Worm (Caenorhabditis elegans) whole organism, L2 larva: ENCODE results near the gene srsx-19.

Experiments used
- C34F6.9 ChIP-seq: fragments of 150-350 bp; optimal IDR thresholded peaks from 2 replicates; lab custom pipeline; 2014; ENCODE audit warnings: missing biosample characterization, missing genetic modification characterization
- F13H6.1 ChIP-seq: sonication (generic microtip); optimal IDR thresholded peaks from 2 replicates; lab custom pipeline; 2016; ENCODE audit warnings: missing genetic modification characterization, missing compliant biosample characterization
- R02D3.7 ChIP-seq: fragments of 150-350 bp; optimal IDR thresholded peaks from 2 replicates; lab custom pipeline; 2014; ENCODE audit warnings: missing biosample characterization, missing genetic modification characterization
- Y55F3AM.14 ChIP-seq: fragments of 200-800 bp; sonication (Bioruptor generic); optimal IDR thresholded peaks from 2 replicates; lab custom pipeline; 2018; ENCODE audit warnings: mild to moderate bottlenecking, missing genetic modification characterization, missing compliant biosample characterization
- ZK546.5 ChIP-seq: sonication (generic microtip); optimal IDR thresholded peaks from 2 replicates; lab custom pipeline; 2017; ENCODE audit warnings: missing biosample characterization, missing genetic modification characterization
- alr-1 ChIP-seq: fragments of 150-350 bp; optimal IDR thresholded peaks from 2 replicates; lab custom pipeline; 2014; ENCODE audit warnings: missing biosample characterization, missing genetic modification characterization
- aly-2 ChIP-seq: fragments of 150-350 bp; optimal IDR thresholded peaks from 2 replicates; lab custom pipeline; 2014; ENCODE audit warnings: missing biosample characterization, missing genetic modification characterization
- ama-1 ChIP-seq: fragments of 150-350 bp; optimal IDR thresholded peaks from 2 replicates; lab custom pipeline; 2018; ENCODE audit warnings: inconsistent platforms
- ceh-16 ChIP-seq: fragments of 150-350 bp; optimal IDR thresholded peaks from 2 replicates; lab custom pipeline; 2014; ENCODE audit warnings: missing biosample characterization, missing genetic modification characterization
- crh-2 ChIP-seq: sonication (generic microtip); optimal IDR thresholded peaks from 2 replicates; lab custom pipeline; 2017; ENCODE audit warnings: missing biosample characterization, missing genetic modification characterization
- dmd-4 ChIP-seq: sonication (generic microtip); optimal IDR thresholded peaks from 2 replicates; lab custom pipeline; 2017; ENCODE audit warnings: missing biosample characterization, missing genetic modification characterization
- egl-27 ChIP-seq: sonication (generic microtip); optimal IDR thresholded peaks from 3 replicates; lab custom pipeline; 2017; ENCODE audit warnings: missing biosample characterization, missing genetic modification reagents, missing genetic modification characterization
- elt-1 ChIP-seq: fragments of 150-350 bp; optimal IDR thresholded peaks from 2 replicates; lab custom pipeline; 2014; ENCODE audit warnings: missing biosample characterization, missing genetic modification characterization
- elt-3 ChIP-seq: sonication (generic microtip); optimal IDR thresholded peaks from 2 replicates; lab custom pipeline; 2017; ENCODE audit warnings: missing biosample characterization, missing genetic modification characterization
- fos-1 ChIP-seq: fragments of 150-350 bp; optimal IDR thresholded peaks from 2 replicates; lab custom pipeline; 2014; ENCODE audit warnings: missing biosample characterization, missing genetic modification characterization
- lin-11 ChIP-seq: fragments of 150-350 bp; sonication (generic microtip); optimal IDR thresholded peaks from 2 replicates; lab custom pipeline; 2014; ENCODE audit warnings: missing biosample characterization, missing genetic modification characterization, inconsistent platforms, mixed read lengths
- lin-13 ChIP-seq: fragments of 150-350 bp; optimal IDR thresholded peaks from 2 replicates; lab custom pipeline; 2014; ENCODE audit warnings: missing biosample characterization, missing genetic modification reagents, missing genetic modification characterization
- mab-5 ChIP-seq: fragments of 150-350 bp; optimal IDR thresholded peaks from 2 replicates; lab custom pipeline; 2014; ENCODE audit warnings: missing biosample characterization, missing genetic modification characterization
- mbf-1 ChIP-seq: sonication (generic microtip); optimal IDR thresholded peaks from 2 replicates; lab custom pipeline; 2017; ENCODE audit warnings: missing biosample characterization, missing genetic modification characterization
- mdl-1 ChIP-seq, 2 experiments: fragments of 150-350 bp in 1 of 2; sonication (generic microtip) in 1 of 2; optimal IDR thresholded peaks; 2 replicates each; lab custom pipeline; 2017; ENCODE audit warnings: missing biosample characterization in 2 of 2, missing genetic modification characterization in 2 of 2
- nhr-10 ChIP-seq: sonication (generic microtip); optimal IDR thresholded peaks from 2 replicates; lab custom pipeline; 2017; ENCODE audit warnings: missing biosample characterization, missing genetic modification characterization
- nhr-12 ChIP-seq: fragments of 150-350 bp; optimal IDR thresholded peaks from 2 replicates; lab custom pipeline; 2014; ENCODE audit warnings: missing biosample characterization, missing genetic modification characterization
- nhr-129 ChIP-seq: fragments of 150-350 bp; optimal IDR thresholded peaks from 2 replicates; lab custom pipeline; 2014; ENCODE audit warnings: missing biosample characterization, missing genetic modification characterization
- nhr-21 ChIP-seq: fragments of 150-350 bp; optimal IDR thresholded peaks from 2 replicates; lab custom pipeline; 2014; ENCODE audit warnings: missing biosample characterization, missing genetic modification characterization
- nhr-237 ChIP-seq: fragments of 150-350 bp; optimal IDR thresholded peaks from 2 replicates; lab custom pipeline; 2014; ENCODE audit warnings: missing biosample characterization, missing genetic modification characterization
- nhr-25 ChIP-seq: fragments of 150-350 bp; sonication (generic microtip); optimal IDR thresholded peaks from 3 replicates; lab custom pipeline; 2014; ENCODE audit warnings: missing biosample characterization, missing genetic modification characterization
- nhr-6 ChIP-seq: fragments of 150-350 bp; optimal IDR thresholded peaks from 2 replicates; lab custom pipeline; 2014; ENCODE audit warnings: missing biosample characterization, missing genetic modification characterization
- nhr-77 ChIP-seq: fragments of 150-350 bp; optimal IDR thresholded peaks from 2 replicates; lab custom pipeline; 2014; ENCODE audit warnings: missing biosample characterization, missing genetic modification characterization
- peb-1 ChIP-seq: fragments of 150-350 bp; optimal IDR thresholded peaks from 2 replicates; lab custom pipeline; 2014; ENCODE audit warnings: missing biosample characterization, missing genetic modification characterization
- sem-4 ChIP-seq: fragments of 150-350 bp; optimal IDR thresholded peaks from 2 replicates; lab custom pipeline; 2014; ENCODE audit warnings: missing biosample characterization, missing genetic modification reagents, missing genetic modification characterization
- skn-1 ChIP-seq: sonication (generic microtip); optimal IDR thresholded peaks from 2 replicates; lab custom pipeline; 2017; ENCODE audit warnings: missing biosample characterization, missing genetic modification characterization
- sma-3 ChIP-seq: sonication (generic microtip); optimal IDR thresholded peaks from 2 replicates; lab custom pipeline; 2016; ENCODE audit warnings: missing genetic modification reagents, missing genetic modification characterization, missing compliant biosample characterization
- sma-9 ChIP-seq, 2 experiments: fragments of 150-350 bp in 1 of 2; sonication (generic microtip) in 1 of 2; optimal IDR thresholded peaks; 2 replicates each; lab custom pipeline; 2014 to 2016; ENCODE audit warnings: missing genetic modification characterization in 2 of 2, mild to moderate bottlenecking in 1 of 2, missing biosample characterization in 1 of 2, missing compliant biosample characterization in 1 of 2, missing genetic modification reagents in 1 of 2, moderate library complexity in 1 of 2
- snpc-4 ChIP-seq: fragments of 150-350 bp; optimal IDR thresholded peaks from 2 replicates; lab custom pipeline; 2014; ENCODE audit warnings: missing biosample characterization, missing genetic modification characterization
- unc-62 ChIP-seq: fragments of 150-350 bp; optimal IDR thresholded peaks from 2 replicates; lab custom pipeline; 2014; ENCODE audit warnings: missing biosample characterization, missing genetic modification reagents, missing genetic modification characterization
- zag-1 ChIP-seq: fragments of 150-350 bp; optimal IDR thresholded peaks from 2 replicates; lab custom pipeline; 2014; ENCODE audit warnings: missing biosample characterization, missing genetic modification characterization
- ztf-4 ChIP-seq: fragments of 150-350 bp; optimal IDR thresholded peaks from 2 replicates; lab custom pipeline; 2014; ENCODE audit warnings: missing biosample characterization, missing genetic modification characterization

Gene srsx-19

ce11 chrV:13880163-13880562 lies 7.3 kb upstream of the srsx-19 start:
- TF ChIP-seq fos-1 (tag; lab: Kevin White, UChicago) (no peak), C34F6.9 (tag; lab: Kevin White, UChicago) (peak; percentile 33)
- TF ChIP-seq, all 48 proteins: peak for 1

- TF ChIP-seq sma-3 (GFP tag; lab: Kevin White, UChicago) (no peak), snpc-4 (no peak), elt-1 (tag; lab: Kevin White, UChicago) (no peak), ceh-16 (tag; lab: Kevin White, UChicago) (no peak), crh-2 (tag; lab: Kevin White, UChicago) (no peak), nhr-77 (tag; lab: Kevin White, UChicago) (no peak), fos-1 (tag; lab: Kevin White, UChicago) (no peak), alr-1 (tag; lab: Kevin White, UChicago) (no peak), zag-1 (tag; lab: Kevin White, UChicago) (no peak)
Observed at ce11 chrV:13880607-13881006, 6.9 kb upstream of the srsx-19 start, which contains the start of gene T22G5.3. T22G5.3 (plus strand) TSS chrV:13880907.

- TF ChIP-seq zag-1 (tag; lab: Kevin White, UChicago), result no peak
- TF ChIP-seq fos-1 (tag; lab: Kevin White, UChicago), result no peak
- TF ChIP-seq nhr-6 (tag; lab: Kevin White, UChicago), result no peak
Observed at ce11 chrV:13889516-13889915, 2.1 kb downstream of the srsx-19 start, which contains the start of gene spp-12. spp-12 (plus strand) TSS chrV:13889816.

ce11 chrV:13890473-13890872 lies 3.0 kb downstream of the srsx-19 start, which contains the start of gene lbp-8:
lbp-8 (plus strand) TSS chrV:13890773.
- TF ChIP-seq sem-4 (tag; lab: Kevin White, UChicago), result no peak
- TF ChIP-seq skn-1 (tag; lab: Kevin White, UChicago), result no peak
- no peak for TF ChIP-seq Y55F3AM.14
- TF ChIP-seq ama-1 (lab: Kevin White, UChicago), result no peak
- no peak for TF ChIP-seq ztf-4 (tag; lab: Kevin White, UChicago)
- TF ChIP-seq mbf-1 (tag; lab: Kevin White, UChicago), result no peak
- TF ChIP-seq nhr-6 (tag; lab: Kevin White, UChicago), result no peak

- no peak for TF ChIP-seq fos-1 (tag; lab: Kevin White, UChicago)
- TF ChIP-seq mab-5 (tag; lab: Kevin White, UChicago), result no peak
- no peak for TF ChIP-seq mbf-1 (tag; lab: Kevin White, UChicago)
- peak; percentile 1 for TF ChIP-seq sma-9 (GFP tag; optimal IDR thresholded peaks at IDR 0.05; lab: Kevin White, UChicago)
- no peak for TF ChIP-seq sma-9 (tag; optimal IDR thresholded peaks at IDR 0.05; lab: Kevin White, UChicago)
- no peak for TF ChIP-seq Y55F3AM.14
- peak; percentile 12 for TF ChIP-seq nhr-21 (tag; lab: Kevin White, UChicago)
Observed at ce11 chrV:13891489-13891888, 4.0 kb downstream of the srsx-19 start.

- peak; percentile 53 for TF ChIP-seq nhr-25 (tag; lab: Kevin White, UChicago)
- no peak for TF ChIP-seq nhr-12 (tag; lab: Kevin White, UChicago)
- no peak for TF ChIP-seq elt-1 (tag; lab: Kevin White, UChicago)
- no peak for TF ChIP-seq nhr-6 (tag; lab: Kevin White, UChicago)
- TF ChIP-seq mdl-1 (tag; optimal IDR thresholded peaks at IDR 0.05; lab: Kevin White, UChicago), result peak in 1 of 2 experiments; percentile 5
- TF ChIP-seq lin-11, result no peak
- TF ChIP-seq ztf-4 (tag; lab: Kevin White, UChicago), result peak; percentile 13
- TF ChIP-seq F13H6.1 (tag; lab: Kevin White, UChicago), result peak; percentile 49
- no peak for TF ChIP-seq alr-1 (tag; lab: Kevin White, UChicago)
- no peak for TF ChIP-seq dmd-4 (tag; lab: Kevin White, UChicago)
- peak; percentile 58 for TF ChIP-seq sma-3 (GFP tag; lab: Kevin White, UChicago)
- TF ChIP-seq lin-13 (GFP tag; lab: Kevin White, UChicago), result no peak
- no peak for TF ChIP-seq nhr-77 (tag; lab: Kevin White, UChicago)
- no peak for TF ChIP-seq skn-1 (tag; lab: Kevin White, UChicago)
- peak; percentile 60 for TF ChIP-seq fos-1 (tag; lab: Kevin White, UChicago)
- TF ChIP-seq mab-5 (tag; lab: Kevin White, UChicago), result no peak
- no peak for TF ChIP-seq nhr-237 (tag; lab: Kevin White, UChicago)
- TF ChIP-seq crh-2 (tag; lab: Kevin White, UChicago), result peak; percentile 74
- TF ChIP-seq peb-1 (tag; lab: Kevin White, UChicago), result no peak
- no peak for TF ChIP-seq nhr-10
- TF ChIP-seq ZK546.5 (tag; lab: Kevin White, UChicago), result no peak
- peak; percentile 53 for TF ChIP-seq nhr-129 (tag; lab: Kevin White, UChicago)
- peak; percentile 21 for TF ChIP-seq C34F6.9 (tag; lab: Kevin White, UChicago)
- no peak for TF ChIP-seq aly-2 (tag; lab: Kevin White, UChicago)
- peak; percentile 73 for TF ChIP-seq nhr-21 (tag; lab: Kevin White, UChicago)
- no peak for TF ChIP-seq egl-27 (tag; lab: Kevin White, UChicago)
- no peak for TF ChIP-seq ama-1 (lab: Kevin White, UChicago)
- TF ChIP-seq sma-9 (GFP tag; optimal IDR thresholded peaks at IDR 0.05; lab: Kevin White, UChicago), result peak; percentile 71
- TF ChIP-seq sma-9 (tag; optimal IDR thresholded peaks at IDR 0.05; lab: Kevin White, UChicago), result no peak
- TF ChIP-seq elt-3 (tag; lab: Kevin White, UChicago), result no peak
- TF ChIP-seq ceh-16 (tag; lab: Kevin White, UChicago), result no peak
- TF ChIP-seq R02D3.7 (tag; lab: Kevin White, UChicago), result no peak
- TF ChIP-seq unc-62, result no peak
Observed at ce11 chrV:13892457-13893375, 5.3 kb downstream of the srsx-19 start, which contains the start of gene sptl-3. sptl-3 (plus strand) TSS chrV:13893325.
